Worm (Caenorhabditis elegans) whole organism, L2 larva: Measurements from ENCODE around the gene C27F2.6.

Experiments used
- elt-1 ChIP-seq: fragments of 150-350 bp; optimal IDR thresholded peaks from 2 replicates; lab custom pipeline; 2014; ENCODE audit warnings: missing biosample characterization, missing genetic modification characterization
- elt-3 ChIP-seq: sonication (generic microtip); optimal IDR thresholded peaks from 2 replicates; lab custom pipeline; 2017; ENCODE audit warnings: missing biosample characterization, missing genetic modification characterization
- gmeb-1 ChIP-seq: fragments of 150-350 bp; optimal IDR thresholded peaks from 2 replicates; lab custom pipeline; 2014; ENCODE audit warnings: missing biosample characterization, missing genetic modification characterization
- nhr-237 ChIP-seq: fragments of 150-350 bp; optimal IDR thresholded peaks from 2 replicates; lab custom pipeline; 2014; ENCODE audit warnings: missing biosample characterization, missing genetic modification characterization
- nhr-25 ChIP-seq: fragments of 150-350 bp; sonication (generic microtip); optimal IDR thresholded peaks from 3 replicates; lab custom pipeline; 2014; ENCODE audit warnings: missing biosample characterization, missing genetic modification characterization
- peb-1 ChIP-seq: fragments of 150-350 bp; optimal IDR thresholded peaks from 2 replicates; lab custom pipeline; 2014; ENCODE audit warnings: missing biosample characterization, missing genetic modification characterization
- snpc-4 ChIP-seq: fragments of 150-350 bp; optimal IDR thresholded peaks from 2 replicates; lab custom pipeline; 2014; ENCODE audit warnings: missing biosample characterization, missing genetic modification characterization

DNA sequence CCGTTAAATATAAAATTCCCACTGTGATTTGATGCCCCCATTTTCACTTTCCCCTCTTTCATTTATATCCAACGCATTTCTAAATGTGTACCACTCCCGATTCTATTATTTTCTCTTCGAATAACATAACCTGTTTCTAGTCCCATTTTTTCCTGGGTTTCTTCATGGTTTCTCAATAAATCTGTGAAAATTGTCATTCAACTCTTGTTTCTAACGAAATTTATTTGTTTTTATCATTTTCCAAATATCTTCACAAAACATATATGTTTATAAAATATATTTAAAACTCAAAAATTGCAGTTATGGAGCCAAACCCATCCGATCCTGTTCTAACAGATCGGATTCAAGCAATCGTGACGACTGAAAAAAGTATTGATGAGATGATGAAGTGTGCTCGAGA is 40.7 kb upstream of the C27F2.6 start, which contains the start of gene mdt-11:
- TF ChIP-seq gmeb-1 (tag; lab: Kevin White, UChicago), result no peak
- TF ChIP-seq elt-3 (tag; lab: Kevin White, UChicago), result no peak
- TF ChIP-seq nhr-237 (tag; lab: Kevin White, UChicago), result no peak
- no peak for TF ChIP-seq peb-1
- TF ChIP-seq elt-1 (tag; lab: Kevin White, UChicago), result no peak
- TF ChIP-seq nhr-25 (tag; lab: Kevin White, UChicago), result no peak
- TF ChIP-seq snpc-4 (tag; lab: Kevin White, UChicago), result no peak
